Fruit fly (Drosophila melanogaster) S2 (cell line): ENCODE data around the gene CG8010.

Experiments used
- CG8478 ChIP-seq: fragments of >200 bp; optimal IDR thresholded peaks from 2 replicates; lab custom pipeline; 2018
- CTCF ChIP-seq, 2 experiments: fragments of >200 bp; optimal IDR thresholded peaks; 2 replicates each; lab custom pipeline; 2018

Gene CG8010

dm6 chrX:19295831-19296423, 27.2 kb upstream of the CG8010 start:
- no peak for TF ChIP-seq CG8478 (lab: Kevin White, UChicago)
- TF ChIP-seq CTCF (optimal IDR thresholded peaks at IDR 0.05; lab: Kevin White, UChicago), result no peak

dm6 chrX:19294953-19295352, 26.3 kb upstream of the CG8010 start:
- TF ChIP-seq CTCF (optimal IDR thresholded peaks at IDR 0.05; lab: Kevin White, UChicago), result no peak
- no peak for TF ChIP-seq CG8478 (lab: Kevin White, UChicago)

- TF ChIP-seq CG8478 (lab: Kevin White, UChicago) (no peak), CTCF (optimal IDR thresholded peaks at IDR 0.05; lab: Kevin White, UChicago) (no peak)
These were observed 25.3 kb upstream of the CG8010 start for dm6 chrX:19294030-19294429.

DNA sequence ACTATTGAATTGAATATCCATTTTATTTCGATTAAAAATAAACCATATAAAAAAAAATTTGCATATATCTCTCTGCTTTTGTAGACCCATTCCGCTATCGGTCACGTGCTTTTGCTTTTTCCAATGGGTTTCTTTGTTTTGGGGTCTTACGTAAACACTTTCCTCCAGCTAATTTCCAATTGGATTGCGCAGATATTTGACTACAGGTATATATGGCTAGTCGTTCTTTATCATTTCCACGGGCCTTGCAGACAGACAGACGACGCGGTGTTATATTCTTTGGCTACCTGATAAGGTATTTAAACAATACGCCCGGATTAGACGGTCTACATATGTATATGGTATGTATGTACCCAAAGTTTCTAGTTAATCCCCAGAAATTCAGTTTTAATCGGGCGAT, 24.6 kb upstream of the CG8010 start:
- no peak for TF ChIP-seq CTCF (optimal IDR thresholded peaks at IDR 0.05; lab: Kevin White, UChicago)
- TF ChIP-seq CG8478 (lab: Kevin White, UChicago), result no peak

DNA sequence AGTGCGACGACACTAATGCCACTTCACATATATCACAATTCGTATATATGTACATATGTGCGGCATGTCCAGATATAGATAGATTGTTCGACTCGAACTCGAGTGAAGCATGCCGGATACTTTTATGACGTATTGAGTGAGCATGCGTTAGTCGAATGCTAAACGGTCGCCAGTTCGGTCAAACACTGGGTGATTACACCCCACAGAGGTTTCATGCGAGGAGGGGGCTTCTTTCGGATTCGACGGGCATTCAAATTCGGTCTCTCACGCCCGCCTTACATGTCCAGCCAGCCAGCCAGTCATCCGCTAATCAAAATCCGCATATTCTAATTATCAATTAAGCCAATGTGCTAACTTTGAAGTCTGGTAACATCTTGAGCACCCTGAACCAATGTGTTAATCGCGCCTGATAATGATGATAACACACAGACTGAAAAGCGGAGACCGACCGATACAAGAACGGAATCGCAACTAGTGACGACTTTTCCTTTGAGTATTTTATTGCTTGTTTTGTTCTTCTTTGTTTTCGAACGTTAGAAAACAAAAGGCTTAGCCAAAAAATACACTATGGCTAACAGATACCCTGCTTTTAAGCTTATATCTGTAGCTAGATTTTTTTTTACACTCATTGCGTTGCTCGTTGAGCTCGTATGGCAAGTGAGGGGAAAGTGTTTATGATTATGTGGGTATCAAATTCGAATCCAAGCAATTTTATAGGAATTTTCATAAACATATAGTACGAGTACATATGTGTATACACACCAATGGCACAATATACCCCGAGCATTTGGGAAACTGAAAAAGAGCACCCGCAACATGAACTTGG, 23.3 kb upstream of the CG8010 start:
- TF ChIP-seq CTCF (optimal IDR thresholded peaks at IDR 0.05; lab: Kevin White, UChicago) (no peak), CG8478 (lab: Kevin White, UChicago) (no peak)

- TF ChIP-seq CTCF (optimal IDR thresholded peaks at IDR 0.05; lab: Kevin White, UChicago) (no peak), CG8478 (lab: Kevin White, UChicago) (no peak)
These were observed 20.7 kb upstream of the CG8010 start for dm6 chrX:19289318-19289970.

dm6 chrX:19287784-19288183, 19.1 kb upstream of the CG8010 start:
- TF ChIP-seq CG8478 (lab: Kevin White, UChicago), result no peak
- no peak for TF ChIP-seq CTCF (optimal IDR thresholded peaks at IDR 0.05; lab: Kevin White, UChicago)

DNA sequence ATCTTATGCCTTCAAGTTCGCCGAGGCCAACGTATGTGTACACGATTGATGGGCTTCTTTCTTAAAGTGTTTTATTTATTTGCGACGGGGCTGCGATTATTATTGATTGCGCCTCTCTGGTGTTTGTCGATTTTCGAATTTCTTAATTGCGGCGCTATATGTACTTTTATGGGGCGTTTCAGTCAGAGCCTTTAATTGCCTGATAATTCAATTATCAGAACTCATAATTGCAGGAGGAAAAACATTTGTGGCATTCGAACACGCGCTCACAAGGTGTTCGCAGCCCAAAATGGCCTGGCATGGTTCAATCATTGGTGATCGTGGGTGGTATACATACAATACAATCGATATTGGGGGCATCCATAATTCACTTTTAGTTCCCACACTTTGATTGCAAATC, 17.5 kb upstream of the CG8010 start:
- TF ChIP-seq CG8478 (lab: Kevin White, UChicago), result no peak
- no peak for TF ChIP-seq CTCF (optimal IDR thresholded peaks at IDR 0.05; lab: Kevin White, UChicago)

DNA sequence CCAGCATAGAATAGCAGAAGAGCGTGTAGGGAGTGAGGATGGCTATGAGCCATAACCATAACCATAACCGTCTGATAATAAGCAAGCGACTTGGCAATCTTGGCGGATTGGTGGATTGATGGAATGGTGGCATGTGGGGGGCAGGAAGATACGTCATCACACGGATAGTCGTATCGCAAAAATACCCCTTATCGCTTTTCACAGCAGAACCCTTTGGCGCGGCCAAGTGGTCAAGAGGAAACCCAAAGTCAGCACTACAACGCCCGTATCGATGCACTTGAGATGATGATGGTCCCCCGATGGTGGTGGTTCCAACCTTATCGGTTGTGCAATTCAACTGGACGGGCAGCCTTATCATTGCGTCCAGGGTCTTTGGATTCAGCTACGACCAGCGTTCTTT, 16.7 kb upstream of the CG8010 start:
- no peak for TF ChIP-seq CTCF (optimal IDR thresholded peaks at IDR 0.05; lab: Kevin White, UChicago)
- no peak for TF ChIP-seq CG8478 (lab: Kevin White, UChicago)

dm6 chrX:19281271-19281670, 12.6 kb upstream of the CG8010 start:
- TF ChIP-seq CG8478 (lab: Kevin White, UChicago) (no peak), CTCF (optimal IDR thresholded peaks at IDR 0.05; lab: Kevin White, UChicago) (no peak)

dm6 chrX:19280685-19281084, 12.0 kb upstream of the CG8010 start:
- TF ChIP-seq CTCF (optimal IDR thresholded peaks at IDR 0.05; lab: Kevin White, UChicago) (no peak), CG8478 (lab: Kevin White, UChicago) (no peak)

- no peak for TF ChIP-seq CTCF (optimal IDR thresholded peaks at IDR 0.05; lab: Kevin White, UChicago)
- no peak for TF ChIP-seq CG8478 (lab: Kevin White, UChicago)
These were observed 11.6 kb upstream of the CG8010 start, which contains the start of gene CG8028 for dm6 chrX:19280249-19280648. Gene CG8028, minus strand, starts transcription at chrX:19280349.

DNA sequence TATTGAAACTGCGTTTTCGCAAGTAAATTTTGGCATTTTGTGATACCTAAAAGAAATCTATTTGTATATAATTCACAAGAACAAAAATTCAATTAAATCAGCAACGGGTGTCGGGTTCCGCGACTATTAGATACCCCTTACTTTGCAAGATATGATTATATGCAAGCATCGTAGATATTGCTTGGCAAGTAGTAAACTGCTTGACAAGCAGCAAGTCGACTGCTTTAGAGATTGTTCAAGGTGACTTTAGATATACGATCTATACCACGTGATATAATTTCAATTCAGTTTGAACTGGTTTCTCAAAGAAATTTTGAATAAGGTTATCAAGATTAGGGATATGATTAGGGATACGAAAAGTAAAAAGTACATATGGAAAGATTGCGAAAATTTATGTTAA, 9.7 kb upstream of the CG8010 start:
- TF ChIP-seq CTCF (optimal IDR thresholded peaks at IDR 0.05; lab: Kevin White, UChicago), result no peak
- TF ChIP-seq CG8478 (lab: Kevin White, UChicago), result no peak

- TF ChIP-seq CG8478 (lab: Kevin White, UChicago), result no peak
- no peak for TF ChIP-seq CTCF (optimal IDR thresholded peaks at IDR 0.05; lab: Kevin White, UChicago)
These were observed 7.9 kb upstream of the CG8010 start, which contains the start of the genes CG32537 and CG32536 for dm6 chrX:19276489-19277117. Gene CG32537, minus strand, starts transcription at chrX:19276539. Gene CG32536, minus strand, starts transcription at chrX:19276898.
